Fruit fly (Drosophila melanogaster): ENCODE results near the gene Sec16.

The Sec16 gene

DNA sequence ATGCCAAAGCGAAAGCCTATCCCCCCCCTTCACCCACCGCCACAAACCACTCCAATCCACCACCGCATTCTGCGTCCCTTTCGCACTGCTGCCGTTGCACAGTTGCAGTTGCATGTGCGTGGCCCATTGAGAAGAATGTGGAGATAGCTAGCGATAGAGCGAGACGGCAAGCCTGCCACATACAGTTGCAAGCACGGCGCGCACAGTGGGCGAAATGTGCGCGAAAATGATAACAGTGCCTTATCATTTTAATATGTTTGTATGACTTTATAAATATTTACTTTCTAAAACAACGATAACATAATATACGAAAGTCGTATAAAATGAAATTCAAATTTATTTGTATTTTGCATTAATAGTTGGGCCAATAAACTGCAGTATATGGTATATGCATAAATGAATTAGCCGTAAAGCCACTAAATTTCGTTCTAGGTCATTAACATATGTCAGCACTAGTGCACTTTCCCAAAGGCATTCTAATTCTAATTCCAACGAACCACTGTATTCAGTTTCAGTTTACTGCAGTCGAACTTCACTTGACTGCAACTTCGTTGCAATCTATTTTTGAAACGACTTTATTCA is 19.9 kb upstream of the Sec16 start (continued):
- TF ChIP-seq CG9727 (GFP tag; optimal IDR thresholded peaks at IDR 0.05) (peak; percentile 83), Lim3 (GFP tag; IDR thresholded peaks at IDR 0.05) (no peak), CG9817 (tag; optimal IDR thresholded peaks at IDR 0.05) (peak; percentile 7), CG9437 (GFP tag; optimal IDR thresholded peaks at IDR 0.05) (peak; percentile 55), CG33213 (GFP tag; optimal IDR thresholded peaks at IDR 0.05) (peak; percentile 12), repo (GFP tag; optimal IDR thresholded peaks at IDR 0.05) (no peak), prd (optimal IDR thresholded peaks at IDR 0.05) (no peak), prd (GFP tag; IDR thresholded peaks at IDR 0.05) (peak; percentile 64; the same call in 2 of the 3 replicates), ap (GFP tag; IDR thresholded peaks at IDR 0.05) (no peak), CG3838 (GFP tag; optimal IDR thresholded peaks at IDR 0.05) (peak; percentile 15), CG12391 (tag; optimal IDR thresholded peaks at IDR 0.05) (peak; percentile 68), phol (tag; optimal IDR thresholded peaks at IDR 0.05) (peak; percentile 87), trem (tag; optimal IDR thresholded peaks at IDR 0.05) (peak; percentile 75), CG10543 (GFP tag; optimal IDR thresholded peaks at IDR 0.05) (no peak), CG6272 (GFP tag; IDR thresholded peaks at IDR 0.05) (no peak), CG3065 (GFP tag; optimal IDR thresholded peaks at IDR 0.05) (peak; percentile 29), gcm (GFP tag; optimal IDR thresholded peaks at IDR 0.05) (peak; percentile 78), luna (GFP tag; optimal IDR thresholded peaks at IDR 0.05) (no peak), CG12104 (GFP tag; optimal IDR thresholded peaks at IDR 0.05) (peak; percentile 2), Usf (GFP tag; optimal IDR thresholded peaks at IDR 0.05) (peak; percentile 67), stwl (tag; optimal IDR thresholded peaks at IDR 0.05) (peak; percentile 4), Dad (GFP tag; optimal IDR thresholded peaks at IDR 0.05) (no peak), sna (GFP tag; IDR thresholded peaks at IDR 0.05; ENCODE audit: partially characterized antibody) (no peak), Nf-YB (GFP tag; optimal IDR thresholded peaks at IDR 0.05) (peak; percentile 55), sima (GFP tag; optimal IDR thresholded peaks at IDR 0.05) (no peak), Neu2 (GFP tag; optimal IDR thresholded peaks at IDR 0.05; ENCODE audit: borderline replicate concordance) (no peak), CG12071 (GFP tag; optimal IDR thresholded peaks at IDR 0.05) (no peak), dmrt11E (tag; optimal IDR thresholded peaks at IDR 0.05) (peak; percentile 93), bigmax (GFP tag; optimal IDR thresholded peaks at IDR 0.05) (no peak), CG17568 (GFP tag; optimal IDR thresholded peaks at IDR 0.05) (peak; percentile 12), CG33557 (GFP tag; optimal IDR thresholded peaks at IDR 0.05) (peak; percentile 83), stc (GFP tag; IDR thresholded peaks at IDR 0.05) (no peak), zf30C (GFP tag; optimal IDR thresholded peaks at IDR 0.05) (no peak), BEAF-32 (GFP tag; optimal IDR thresholded peaks at IDR 0.05) (no peak), rib (GFP tag; IDR thresholded peaks at IDR 0.05) (peak; percentile 71), CG11247 (GFP tag; IDR thresholded peaks at IDR 0.05) (no peak), CG31388 (GFP tag; optimal IDR thresholded peaks at IDR 0.05) (no peak), disco-r (GFP tag; optimal IDR thresholded peaks at IDR 0.05) (peak; percentile 17), CG13296 (GFP tag; optimal IDR thresholded peaks at IDR 0.05) (no peak), eve (GFP tag; optimal IDR thresholded peaks at IDR 0.05) (peak in 1 of 2 experiments; percentile 86), amos (GFP tag; IDR thresholded peaks at IDR 0.05; ENCODE audit: partially characterized antibody) (no peak), wek (GFP tag; optimal IDR thresholded peaks at IDR 0.05) (no peak), Deaf1 (tag; optimal IDR thresholded peaks at IDR 0.05) (no peak), Aef1 (GFP tag; IDR thresholded peaks at IDR 0.05) (no peak), CG10462 (GFP tag; optimal IDR thresholded peaks at IDR 0.05) (peak; percentile 42), Vsx1 (GFP tag; optimal IDR thresholded peaks at IDR 0.05) (peak; percentile 37), br (optimal IDR thresholded peaks at IDR 0.05) (no peak), lilli (GFP tag; optimal IDR thresholded peaks at IDR 0.05) (peak; percentile 30), fd102C (GFP tag; optimal IDR thresholded peaks at IDR 0.05) (no peak), CG5245 (GFP tag; optimal IDR thresholded peaks at IDR 0.05) (peak; percentile 34), seq (GFP tag; IDR thresholded peaks at IDR 0.05) (no peak)
